Worm (Caenorhabditis elegans) whole organism, early embryonic: ENCODE results near the gene znf-706.

Experiments
- ama-1 ChIP-seq: fragments of 150-350 bp; optimal IDR thresholded peaks from 2 replicates; lab custom pipeline; 2014
- ets-7 ChIP-seq: sonication (generic microtip); optimal IDR thresholded peaks from 2 replicates; lab custom pipeline; 2016; ENCODE audit warnings: missing genotype, missing genetic modification characterization, missing compliant biosample characterization

DNA sequence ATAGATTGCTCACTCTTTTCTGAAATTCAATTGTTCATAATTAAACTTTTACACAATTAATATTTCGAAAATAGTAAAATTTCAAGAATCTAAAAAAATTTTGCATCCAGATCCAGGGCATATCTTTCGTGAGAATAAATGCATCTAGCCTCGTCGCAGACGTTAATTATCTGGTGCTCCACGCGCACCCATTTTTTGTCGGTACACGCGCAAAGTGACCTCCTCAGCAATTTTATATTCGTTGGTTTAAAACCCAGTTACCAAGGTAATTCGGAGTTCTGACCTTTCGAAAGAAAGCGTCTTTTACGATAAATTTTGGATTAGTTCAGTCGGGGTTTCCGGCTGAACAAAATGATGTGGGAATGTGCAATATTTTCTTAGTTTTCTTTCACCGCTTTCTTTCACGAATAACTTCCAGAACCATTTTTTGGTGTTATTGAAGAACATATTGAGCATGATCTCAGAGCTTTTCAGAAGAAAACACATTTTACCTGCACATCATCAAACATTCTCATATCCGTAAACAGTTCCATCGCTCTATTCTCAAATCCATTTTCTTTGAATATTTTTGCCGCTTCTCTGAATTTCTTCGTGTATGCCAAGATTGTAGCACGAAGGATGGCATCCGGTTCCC, 44.3 kb upstream of the znf-706 start:
- no peak for TF ChIP-seq ets-7 (tag; lab: Kevin White, UChicago)
- TF ChIP-seq ama-1 (lab: Kevin White, UChicago), result no peak
